Fruit fly (Drosophila melanogaster) whole organism, embryonic: ENCODE measurements around the gene PIG-U.

Source experiments
- CG10267 ChIP-seq: fragments of 200-800 bp; sonication (Bioruptor generic); optimal IDR thresholded peaks from 2 replicates; lab custom pipeline; 2018; ENCODE audit warnings: missing biosample characterization, mild to moderate bottlenecking, missing genetic modification characterization, moderate library complexity
- CG10543 ChIP-seq: fragments of 200-800 bp; sonication (Bioruptor generic); optimal IDR thresholded peaks from 3 replicates; lab custom pipeline; 2017; ENCODE audit warnings: missing biosample characterization, mild to moderate bottlenecking, missing genetic modification characterization, moderate library complexity
- CG10565 ChIP-seq: fragments of 200-800 bp; sonication (Bioruptor generic); optimal IDR thresholded peaks from 3 replicates; lab custom pipeline; 2016; ENCODE audit warnings: missing biosample characterization, mild to moderate bottlenecking, missing genetic modification characterization
- CG11504 ChIP-seq: fragments of 200-800 bp; sonication (Bioruptor generic); optimal IDR thresholded peaks from 3 replicates; lab custom pipeline; 2019; ENCODE audit warnings: missing biosample characterization, mild to moderate bottlenecking, missing genetic modification characterization, moderate library complexity
- CG11696 ChIP-seq: fragments of 200-800 bp; sonication (Bioruptor generic); IDR thresholded peaks from 2 replicates; pipeline ENCODE4 v1.3.6; 2022; ENCODE audit warnings: missing biosample characterization, missing genetic modification characterization
- CG13624 ChIP-seq: fragments of 200-800 bp; sonication (Bioruptor generic); optimal IDR thresholded peaks from 2 replicates; lab custom pipeline; 2016; ENCODE audit warnings: missing biosample characterization, missing genetic modification characterization
- CG13894 ChIP-seq: fragments of 200-800 bp; sonication (Bioruptor generic); optimal IDR thresholded peaks from 3 replicates; lab custom pipeline; 2018; ENCODE audit warnings: missing biosample characterization, mild to moderate bottlenecking, missing genetic modification characterization, moderate library complexity
- CG14050 ChIP-seq: fragments of 200-800 bp; sonication (Bioruptor generic); IDR thresholded peaks from 3 replicates; pipeline ENCODE4 v1.3.6; 2022; ENCODE audit warnings: missing biosample characterization, missing genetic modification characterization
- CG14860 ChIP-seq: fragments of 200-800 bp; sonication (Bioruptor generic); IDR thresholded peaks from 3 replicates; pipeline ENCODE4 v1.3.6; 2022; ENCODE audit warnings: missing biosample characterization, missing genetic modification characterization; ENCODE audit not compliant: partially characterized antibody
- CG1529 ChIP-seq: fragments of 200-800 bp; sonication (Bioruptor generic); optimal IDR thresholded peaks from 3 replicates; lab custom pipeline; 2018; ENCODE audit warnings: missing biosample characterization, missing genetic modification characterization
- CG17328 ChIP-seq: fragments of 200-800 bp; sonication (Bioruptor generic); IDR thresholded peaks from 2 replicates; pipeline ENCODE4 v1.3.6; 2022; ENCODE audit warnings: missing biosample characterization, missing genetic modification characterization
- CG2678 ChIP-seq: fragments of 200-800 bp; sonication (Bioruptor generic); optimal IDR thresholded peaks from 3 replicates; lab custom pipeline; 2019; ENCODE audit warnings: missing biosample characterization, mild to moderate bottlenecking, missing genetic modification characterization, moderate library complexity
- CG34224 ChIP-seq: fragments of 200-800 bp; sonication (Bioruptor generic); IDR thresholded peaks from 3 replicates; pipeline ENCODE4 v1.3.6; 2022; ENCODE audit warnings: missing biosample characterization, missing genetic modification characterization; ENCODE audit not compliant: partially characterized antibody
- CG34376 ChIP-seq: fragments of 200-800 bp; sonication (Bioruptor generic); optimal IDR thresholded peaks from 2 replicates; lab custom pipeline; 2018; ENCODE audit warnings: missing biosample characterization, mild to moderate bottlenecking, missing genetic modification characterization
- CG4328 ChIP-seq: fragments of 200-800 bp; sonication (Bioruptor generic); optimal IDR thresholded peaks from 3 replicates; lab custom pipeline; 2017; ENCODE audit warnings: missing biosample characterization, missing genetic modification reagents, missing genetic modification characterization
- CG4404 ChIP-seq: fragments of 200-800 bp; sonication (Bioruptor generic); IDR thresholded peaks from 2 replicates; pipeline ENCODE4 v1.3.6; 2022; ENCODE audit warnings: missing biosample characterization, missing genetic modification characterization
- CG4707 ChIP-seq: fragments of 200-800 bp; sonication (Bioruptor generic); optimal IDR thresholded peaks from 2 replicates; lab custom pipeline; 2018; ENCODE audit warnings: missing biosample characterization, mild to moderate bottlenecking, missing genetic modification characterization, moderate library complexity
- CG6272 ChIP-seq: fragments of 200-800 bp; sonication (Bioruptor generic); IDR thresholded peaks from 2 replicates; pipeline ENCODE4 v1.3.6; 2022; ENCODE audit warnings: missing biosample characterization, missing genetic modification characterization
- CG7357 ChIP-seq: fragments of 200-800 bp; sonication (Bioruptor generic); IDR thresholded peaks from 3 replicates; pipeline ENCODE4 v1.3.6; 2022; ENCODE audit warnings: missing biosample characterization, missing genetic modification characterization
- CG9932 ChIP-seq: fragments of 200-800 bp; sonication (Bioruptor generic); IDR thresholded peaks from 2 replicates; pipeline ENCODE4 v1.3.6; 2022; ENCODE audit warnings: missing biosample characterization, missing genetic modification characterization
- CkIIα-i1 ChIP-seq: fragments of 200-800 bp; sonication (Bioruptor generic); IDR thresholded peaks from 2 replicates; pipeline ENCODE4 v1.3.6; 2022; ENCODE audit warnings: missing biosample characterization, missing genetic modification characterization
- Drgx ChIP-seq: fragments of 200-800 bp; sonication (Bioruptor generic); IDR thresholded peaks from 2 replicates; pipeline ENCODE4 v1.3.6; 2022; ENCODE audit warnings: missing biosample characterization, missing genetic modification characterization
- E2f1 ChIP-seq: fragments of 200-800 bp; sonication (Bioruptor generic); IDR thresholded peaks from 2 replicates; pipeline ENCODE4 v1.3.6; 2022; ENCODE audit warnings: missing biosample characterization, missing genetic modification characterization
- Elba2 ChIP-seq: fragments of 200-800 bp; sonication (Bioruptor generic); optimal IDR thresholded peaks from 3 replicates; lab custom pipeline; 2016; ENCODE audit warnings: missing biosample characterization, missing genetic modification characterization
- Hmr ChIP-seq: fragments of 200-800 bp; sonication (Bioruptor generic); optimal IDR thresholded peaks from 3 replicates; lab custom pipeline; 2017; ENCODE audit warnings: mild to moderate bottlenecking, missing biosample characterization, missing genetic modification reagents, missing genetic modification characterization
- Hr3 ChIP-seq: fragments of 200-800 bp; sonication (Bioruptor generic); optimal IDR thresholded peaks from 3 replicates; lab custom pipeline; 2016; ENCODE audit warnings: missing biosample characterization, missing genetic modification characterization
- Jarid2 ChIP-seq: fragments of 200-800 bp; sonication (Bioruptor generic); optimal IDR thresholded peaks from 3 replicates; lab custom pipeline; 2017; ENCODE audit warnings: mild to moderate bottlenecking, missing biosample characterization, missing genetic modification reagents, missing genetic modification characterization
- MBD-R2 ChIP-seq: fragments of 200-800 bp; sonication (Bioruptor generic); IDR thresholded peaks from 2 replicates; pipeline ENCODE4 v1.3.6; 2022; ENCODE audit warnings: missing biosample characterization, missing genetic modification characterization
- Med ChIP-seq: fragments of 200-800 bp; sonication (Bioruptor generic); peaks from one replicate; lab custom pipeline; 2016; ENCODE audit warnings: missing biosample characterization, missing genetic modification characterization, mild to moderate bottlenecking, inconsistent platforms, moderate library complexity
- Myb ChIP-seq: fragments of 200-800 bp; sonication (Bioruptor generic); optimal IDR thresholded peaks from 2 replicates; lab custom pipeline; 2016; ENCODE audit warnings: missing biosample characterization, missing genetic modification characterization
- Nf-YB ChIP-seq: fragments of 200-800 bp; sonication (Bioruptor generic); optimal IDR thresholded peaks from 3 replicates; lab custom pipeline; 2019; ENCODE audit warnings: missing biosample characterization, mild to moderate bottlenecking, missing genetic modification characterization, moderate library complexity
- PHDP ChIP-seq: fragments of 200-800 bp; sonication (Bioruptor generic); optimal IDR thresholded peaks from 3 replicates; lab custom pipeline; 2018; ENCODE audit warnings: missing biosample characterization, mild to moderate bottlenecking, missing genetic modification characterization, moderate library complexity
- Trl ChIP-seq, 3 experiments: fragments of >200 bp in 2 of 3; fragments of 200-800 bp in 1 of 3; sonication (Bioruptor generic) in 1 of 3; optimal IDR thresholded peaks; 2 replicates in 1 of 3; 3 replicates in 2 of 3; lab custom pipeline; 2016 to 2017; ENCODE audit warnings: missing biosample characterization in 1 of 3, missing genetic modification characterization in 1 of 3
- Usf ChIP-seq: fragments of 200-800 bp; sonication (Bioruptor generic); optimal IDR thresholded peaks from 2 replicates; lab custom pipeline; 2017; ENCODE audit warnings: missing genotype, missing biosample characterization, missing genetic modification characterization
- Xrp1 ChIP-seq: fragments of 200-800 bp; sonication (Bioruptor generic); IDR thresholded peaks from 2 replicates; pipeline ENCODE4 v1.3.6; 2022; ENCODE audit warnings: missing biosample characterization, missing genetic modification characterization
- ap ChIP-seq: fragments of 200-800 bp; sonication (Bioruptor generic); IDR thresholded peaks from 2 replicates; pipeline ENCODE4 v1.3.6; 2022; ENCODE audit warnings: missing biosample characterization, missing genetic modification characterization
- caup ChIP-seq: fragments of 200-800 bp; sonication (Bioruptor generic); optimal IDR thresholded peaks from 3 replicates; lab custom pipeline; 2017; ENCODE audit warnings: missing biosample characterization, mild to moderate bottlenecking, missing genetic modification characterization, moderate library complexity; ENCODE audit not compliant: severe bottlenecking
- cg ChIP-seq: fragments of 200-800 bp; sonication (Bioruptor generic); optimal IDR thresholded peaks from 3 replicates; lab custom pipeline; 2019; ENCODE audit warnings: missing biosample characterization, mild to moderate bottlenecking, missing genetic modification characterization, moderate library complexity
- chinmo ChIP-seq: fragments of 200-800 bp; sonication (Bioruptor generic); IDR thresholded peaks from 4 replicates; pipeline ENCODE4 v1.3.6; 2022; ENCODE audit warnings: missing biosample characterization, missing genetic modification characterization; ENCODE audit not compliant: partially characterized antibody
- croc ChIP-seq: fragments of 200-800 bp; sonication (Bioruptor generic); conservative IDR thresholded peaks from 3 replicates; pipeline ENCODE4 v1.3.6; 2022; ENCODE audit warnings: missing biosample characterization, missing genetic modification characterization
- cwo ChIP-seq: fragments of 200-800 bp; sonication (Bioruptor generic); optimal IDR thresholded peaks from 3 replicates; lab custom pipeline; 2017; ENCODE audit warnings: missing biosample characterization, missing genetic modification characterization, mild to moderate bottlenecking, moderate library complexity, missing genetic modification reagents
- disco-r ChIP-seq: fragments of 200-800 bp; sonication (Bioruptor generic); optimal IDR thresholded peaks from 2 replicates; lab custom pipeline; 2016; ENCODE audit warnings: missing biosample characterization, missing genetic modification characterization
- dmrt99B ChIP-seq: fragments of 200-800 bp; sonication (Bioruptor generic); optimal IDR thresholded peaks from 2 replicates; lab custom pipeline; 2018; ENCODE audit warnings: missing biosample characterization, mild to moderate bottlenecking, missing genetic modification characterization, moderate library complexity
- ftz-f1 ChIP-seq: fragments of 200-800 bp; sonication (Bioruptor generic); optimal IDR thresholded peaks from 2 replicates; lab custom pipeline; 2016; ENCODE audit warnings: missing biosample characterization, missing genetic modification characterization
- kah ChIP-seq: fragments of 200-800 bp; sonication (Bioruptor generic); optimal IDR thresholded peaks from 2 replicates; lab custom pipeline; 2018; ENCODE audit warnings: missing biosample characterization, mild to moderate bottlenecking, missing genetic modification characterization
- nerfin-2 ChIP-seq: fragments of 200-800 bp; sonication (Bioruptor generic); IDR thresholded peaks from 2 replicates; pipeline ENCODE4 v1.3.6; 2022; ENCODE audit warnings: missing biosample characterization, missing genetic modification characterization; ENCODE audit not compliant: partially characterized antibody
- pnt ChIP-seq: fragments of 200-800 bp; sonication (Bioruptor generic); optimal IDR thresholded peaks from 3 replicates; lab custom pipeline; 2016; ENCODE audit warnings: missing biosample characterization, missing genetic modification characterization
- ranshi ChIP-seq: fragments of 200-800 bp; sonication (Bioruptor generic); IDR thresholded peaks from 2 replicates; pipeline ENCODE4 v1.3.6; 2022; ENCODE audit warnings: missing biosample characterization, missing genetic modification characterization
- tin ChIP-seq: fragments of 200-800 bp; sonication (Bioruptor generic); optimal IDR thresholded peaks from 3 replicates; lab custom pipeline; 2016; ENCODE audit warnings: missing biosample characterization, missing genetic modification characterization
- trh ChIP-seq: fragments of 200-800 bp; sonication (Bioruptor generic); optimal IDR thresholded peaks from 2 replicates; lab custom pipeline; 2016; ENCODE audit warnings: missing biosample characterization, missing genetic modification characterization

Gene PIG-U

dm6 chr2L:8528951-8529430, 14.1 kb downstream of the PIG-U start, which contains the start of gene CG17834 (continued):
- TF ChIP-seq CG4404 (GFP tag; lab: Robert Waterston, UW) (no peak), ranshi (peak; percentile 12; the same call in 1 of the 2 replicates), CG4707 (no peak), nerfin-2 (GFP tag; lab: Robert Waterston, UW) (no peak), ftz-f1 (no peak), Usf (GFP tag; lab: Kevin White, UChicago) (no peak), Myb (GFP tag; lab: Kevin White, UChicago) (no peak), CG6272 (GFP tag; lab: Robert Waterston, UW) (no peak), Xrp1 (no peak), Med (peak; percentile 70), Elba2 (GFP tag; lab: Kevin White, UChicago) (no peak), CG13624 (GFP tag; lab: Kevin White, UChicago) (no peak), CG34376 (GFP tag; lab: Kevin White, UChicago) (peak; percentile 87), Jarid2 (GFP tag; lab: Kevin White, UChicago) (peak; percentile 88), ap (GFP tag; lab: Robert Waterston, UW) (no peak), CG4328 (GFP tag; lab: Kevin White, UChicago) (no peak), trh (GFP tag; lab: Kevin White, UChicago) (no peak), Hr3 (GFP tag; lab: Kevin White, UChicago) (no peak), pnt (GFP tag; lab: Kevin White, UChicago) (no peak), kah (no peak), caup (peak; percentile 40), PHDP (tag; lab: Kevin White, UChicago) (no peak), CG17328 (GFP tag; lab: Robert Waterston, UW) (no peak), CG34224 (GFP tag; lab: Robert Waterston, UW) (no peak; the same call in 2 of the 3 replicates), CG14860 (no peak), CG7357 (no peak), cwo (peak; percentile 67), CG11504 (tag; lab: Kevin White, UChicago) (no peak), CG10267 (no peak), Drgx (GFP tag; lab: Robert Waterston, UW) (0 out of 2 replicates have a peak, but pooled peaks have one; percentile 18), CG2678 (tag; lab: Kevin White, UChicago) (no peak), CG11696 (no peak), MBD-R2 (GFP tag; lab: Robert Waterston, UW) (no peak), CG9932 (0 out of 2 replicates have a peak, but pooled peaks have one; percentile 16), CG10543 (peak; percentile 61), disco-r (GFP tag; lab: Kevin White, UChicago) (no peak), CG10565 (GFP tag; lab: Kevin White, UChicago) (no peak), CG13894 (peak; percentile 59), chinmo (GFP tag; lab: Robert Waterston, UW) (peak; percentile 77), Nf-YB (GFP tag; lab: Kevin White, UChicago) (no peak), E2f1 (no peak), dmrt99B (tag; lab: Kevin White, UChicago) (no peak), Trl (optimal IDR thresholded peaks at IDR 0.05; lab: Kevin White, UChicago) (no peak), Trl (GFP tag; optimal IDR thresholded peaks at IDR 0.05; lab: Kevin White, UChicago) (no peak), cg (GFP tag; lab: Kevin White, UChicago) (no peak), CG1529 (GFP tag; lab: Kevin White, UChicago) (no peak), Hmr (peak; percentile 10), tin (GFP tag; lab: Kevin White, UChicago) (no peak), croc (GFP tag; lab: Robert Waterston, UW) (no peak), CG14050 (GFP tag; lab: Robert Waterston, UW) (no peak), CkIIα-i1 (no peak)
